Worm (Caenorhabditis elegans) whole organism, L3 larva: ENCODE measurements around the gene acs-1.
A peak's percentile ranks its signal among the peaks of the same experiment; 100 is the strongest.

Experiments
- elt-2 ChIP-seq: sonication (generic microtip); optimal IDR thresholded peaks from 2 replicates; lab custom pipeline; 2016; ENCODE audit warnings: missing genetic modification reagents, mild to moderate bottlenecking, missing genetic modification characterization, missing compliant biosample characterization
- pha-4 ChIP-seq: fragments of 150-350 bp; optimal IDR thresholded peaks from 2 replicates; lab custom pipeline; 2014; ENCODE audit warnings: missing biosample characterization, missing genetic modification reagents, missing genetic modification characterization
- pqm-1 ChIP-seq: fragments of 150-350 bp; optimal IDR thresholded peaks from 2 replicates; lab custom pipeline; 2017; ENCODE audit warnings: missing biosample characterization, missing genetic modification characterization, inconsistent platforms

Gene acs-1

ce11 chrV:6579992-6580391 is 55.2 kb downstream of the acs-1 start, which contains the start of gene EGAP9.3:
TSS of gene EGAP9.3 (minus strand) at chrV:6580122.
- TF ChIP-seq elt-2 (tag; lab: Kevin White, UChicago) (peak; percentile 34), pqm-1 (tag; lab: Kevin White, UChicago) (peak; percentile 21), pha-4 (tag; lab: Kevin White, UChicago) (no peak)
